Worm (Caenorhabditis elegans) whole organism, L3 larva: ENCODE measurements around the gene Y50D4A.5.

ENCODE experiments used
- ama-1 ChIP-seq: fragments of 150-350 bp; optimal IDR thresholded peaks from 2 replicates; lab custom pipeline; 2018
- lin-39 ChIP-seq: fragments of 150-350 bp; optimal IDR thresholded peaks from 2 replicates; lab custom pipeline; 2018; ENCODE audit warnings: missing biosample characterization, missing genetic modification reagents, missing genetic modification characterization
- nhr-11 ChIP-seq: fragments of 150-350 bp; optimal IDR thresholded peaks from 2 replicates; lab custom pipeline; 2014; ENCODE audit warnings: missing biosample characterization, missing genetic modification characterization
- nhr-28 ChIP-seq: fragments of 150-350 bp; optimal IDR thresholded peaks from 2 replicates; lab custom pipeline; 2014; ENCODE audit warnings: missing biosample characterization, missing genetic modification characterization
- sea-2 ChIP-seq: fragments of 150-350 bp; sonication (generic microtip); optimal IDR thresholded peaks from 4 replicates; lab custom pipeline; 2014; ENCODE audit warnings: missing biosample characterization, missing genetic modification reagents, missing genetic modification characterization
- unc-39 ChIP-seq: sonication (generic microtip); optimal IDR thresholded peaks from 4 replicates; lab custom pipeline; 2017; ENCODE audit warnings: missing biosample characterization, missing genetic modification characterization
- unc-62 ChIP-seq: fragments of 150-350 bp; sonication (generic microtip); optimal IDR thresholded peaks from 4 replicates; lab custom pipeline; 2014; ENCODE audit warnings: missing biosample characterization, missing genetic modification reagents, missing genetic modification characterization
- zag-1 ChIP-seq: fragments of 150-350 bp; optimal IDR thresholded peaks from 2 replicates; lab custom pipeline; 2014; ENCODE audit warnings: missing biosample characterization, missing genetic modification characterization

ce11 chrV:1207589-1207988 is 482 bp downstream of the Y50D4A.5 start, which contains the start of gene Y50D4A.1:
- no peak for TF ChIP-seq ama-1 (lab: Kevin White, UChicago)
- TF ChIP-seq zag-1 (tag; lab: Kevin White, UChicago), result no peak
- TF ChIP-seq sea-2 (GFP tag; lab: Kevin White, UChicago), result no peak
- no peak for TF ChIP-seq nhr-11 (tag; lab: Kevin White, UChicago)
- TF ChIP-seq unc-62 (GFP tag; lab: Kevin White, UChicago), result no peak
- no peak for TF ChIP-seq unc-39
- TF ChIP-seq nhr-28, result no peak
- TF ChIP-seq lin-39 (tag; lab: Kevin White, UChicago), result no peak
